Fruit fly (Drosophila melanogaster) whole organism, embryonic: Measurements from ENCODE around the gene meigo.

Experiments
- CG10267 ChIP-seq: fragments of 200-800 bp; sonication (Bioruptor generic); optimal IDR thresholded peaks from 2 replicates; lab custom pipeline; 2018; ENCODE audit warnings: missing biosample characterization, mild to moderate bottlenecking, missing genetic modification characterization, moderate library complexity
- CG12299 ChIP-seq: fragments of 200-800 bp; sonication (Bioruptor generic); optimal IDR thresholded peaks from 2 replicates; lab custom pipeline; 2018; ENCODE audit warnings: missing biosample characterization, mild to moderate bottlenecking, missing genetic modification characterization
- CG12942 ChIP-seq: fragments of 200-800 bp; sonication (Bioruptor generic); optimal IDR thresholded peaks from 3 replicates; lab custom pipeline; 2016; ENCODE audit warnings: missing biosample characterization, missing genetic modification characterization
- CG15514 ChIP-seq: fragments of 200-800 bp; sonication (Bioruptor generic); optimal IDR thresholded peaks from 3 replicates; lab custom pipeline; 2017; ENCODE audit warnings: missing biosample characterization, missing genetic modification characterization, mild to moderate bottlenecking, moderate library complexity, missing genetic modification reagents
- CG1602 ChIP-seq: fragments of 200-800 bp; sonication (Bioruptor generic); optimal IDR thresholded peaks from 3 replicates; lab custom pipeline; 2016; ENCODE audit warnings: missing biosample characterization, missing genetic modification characterization
- CG16779 ChIP-seq: fragments of 200-800 bp; sonication (Bioruptor generic); IDR thresholded peaks from 2 replicates; pipeline ENCODE4 v1.3.6; 2022; ENCODE audit warnings: missing biosample characterization, missing genetic modification characterization
- CG2202 ChIP-seq: fragments of 200-800 bp; sonication (Bioruptor generic); optimal IDR thresholded peaks from 2 replicates; lab custom pipeline; 2018; ENCODE audit warnings: missing biosample characterization, mild to moderate bottlenecking, missing genetic modification characterization
- CG30020 ChIP-seq: fragments of 200-800 bp; optimal IDR thresholded peaks from 2 replicates; lab custom pipeline; 2019; ENCODE audit warnings: missing biosample characterization, mild to moderate bottlenecking, missing genetic modification characterization, moderate library complexity
- CG31224 ChIP-seq: fragments of 200-800 bp; sonication (Bioruptor generic); IDR thresholded peaks from 2 replicates; pipeline ENCODE4 v1.3.6; 2022; ENCODE audit warnings: missing biosample characterization, missing genetic modification characterization
- CG31365 ChIP-seq: fragments of 200-800 bp; sonication (Bioruptor generic); optimal IDR thresholded peaks from 2 replicates; lab custom pipeline; 2018; ENCODE audit warnings: missing biosample characterization, mild to moderate bottlenecking, missing genetic modification characterization
- CG32767 ChIP-seq: fragments of 200-800 bp; sonication (Bioruptor generic); IDR thresholded peaks from 2 replicates; pipeline ENCODE4 v1.3.6; 2022; ENCODE audit warnings: missing biosample characterization, missing genetic modification characterization
- CG34376 ChIP-seq: fragments of 200-800 bp; sonication (Bioruptor generic); optimal IDR thresholded peaks from 2 replicates; lab custom pipeline; 2018; ENCODE audit warnings: missing biosample characterization, mild to moderate bottlenecking, missing genetic modification characterization
- CG4617 ChIP-seq: fragments of 200-800 bp; sonication (Bioruptor generic); optimal IDR thresholded peaks from 3 replicates; lab custom pipeline; 2016; ENCODE audit warnings: missing biosample characterization, missing genetic modification characterization, borderline replicate concordance
- CG4730 ChIP-seq: fragments of 200-800 bp; sonication (Bioruptor generic); IDR thresholded peaks from 2 replicates; pipeline ENCODE4 v1.3.6; 2022; ENCODE audit warnings: missing biosample characterization, missing genetic modification characterization
- CG6689 ChIP-seq: fragments of 200-800 bp; sonication (Bioruptor generic); IDR thresholded peaks from 2 replicates; pipeline ENCODE4 v1.3.6; 2022; ENCODE audit warnings: missing biosample characterization, missing genetic modification characterization
- CG9215 ChIP-seq: fragments of 200-800 bp; sonication (Bioruptor generic); IDR thresholded peaks from 2 replicates; pipeline ENCODE4 v1.3.6; 2022; ENCODE audit warnings: missing biosample characterization, missing genetic modification characterization
- CG9437 ChIP-seq: fragments of 200-800 bp; sonication (Bioruptor generic); optimal IDR thresholded peaks from 2 replicates; lab custom pipeline; 2018; ENCODE audit warnings: missing biosample characterization, mild to moderate bottlenecking, missing genetic modification characterization
- CG9817 ChIP-seq: fragments of 200-800 bp; sonication (Bioruptor generic); optimal IDR thresholded peaks from 2 replicates; lab custom pipeline; 2018; ENCODE audit warnings: missing biosample characterization, mild to moderate bottlenecking, missing genetic modification characterization, moderate library complexity
- CG9876 ChIP-seq: fragments of 200-800 bp; sonication (Bioruptor generic); optimal IDR thresholded peaks from 2 replicates; lab custom pipeline; 2016; ENCODE audit warnings: missing biosample characterization, missing genetic modification characterization
- Dll ChIP-seq: fragments of 200-800 bp; sonication (Bioruptor generic); IDR thresholded peaks from 4 replicates; pipeline ENCODE4 v1.3.6; 2022; ENCODE audit warnings: missing biosample characterization, missing genetic modification characterization; ENCODE audit not compliant: partially characterized antibody
- Dp ChIP-seq: fragments of 200-800 bp; sonication (Bioruptor generic); optimal IDR thresholded peaks from 2 replicates; lab custom pipeline; 2018; ENCODE audit warnings: missing biosample characterization, mild to moderate bottlenecking, missing genetic modification characterization, moderate library complexity
- Fer1 ChIP-seq: fragments of 200-800 bp; sonication (Bioruptor generic); optimal IDR thresholded peaks from 2 replicates; lab custom pipeline; 2017; ENCODE audit warnings: missing biosample characterization, mild to moderate bottlenecking, missing genetic modification characterization
- Fer2 ChIP-seq: fragments of 200-800 bp; sonication (Bioruptor generic); optimal IDR thresholded peaks from 2 replicates; lab custom pipeline; 2018; ENCODE audit warnings: missing biosample characterization, mild to moderate bottlenecking, missing genetic modification characterization, moderate library complexity
- Gug ChIP-seq: fragments of 200-800 bp; sonication (Bioruptor generic); IDR thresholded peaks from 4 replicates; pipeline ENCODE4 v1.3.6; 2022; ENCODE audit warnings: missing biosample characterization, missing genetic modification characterization
- H15 ChIP-seq: fragments of 200-800 bp; sonication (Bioruptor generic); IDR thresholded peaks from 3 replicates; pipeline ENCODE4 v1.3.6; 2022; ENCODE audit warnings: missing biosample characterization, missing genetic modification characterization
- HmgD ChIP-seq: fragments of 200-800 bp; sonication (Bioruptor generic); optimal IDR thresholded peaks from 3 replicates; lab custom pipeline; 2016; ENCODE audit warnings: missing biosample characterization, missing genetic modification characterization
- Hr51 ChIP-seq, 2 experiments: fragments of 200-800 bp; sonication (Bioruptor generic); optimal IDR thresholded peaks; 2 replicates in 1 of 2; 3 replicates in 1 of 2; lab custom pipeline; 2016 to 2018; ENCODE audit warnings: missing biosample characterization in 2 of 2, missing genetic modification characterization in 2 of 2, mild to moderate bottlenecking in 1 of 2, moderate library complexity in 1 of 2
- Jarid2 ChIP-seq: fragments of 200-800 bp; sonication (Bioruptor generic); optimal IDR thresholded peaks from 3 replicates; lab custom pipeline; 2017; ENCODE audit warnings: mild to moderate bottlenecking, missing biosample characterization, missing genetic modification reagents, missing genetic modification characterization
- Lhr ChIP-seq: fragments of 200-800 bp; sonication (Bioruptor generic); optimal IDR thresholded peaks from 3 replicates; lab custom pipeline; 2017; ENCODE audit warnings: mild to moderate bottlenecking, missing biosample characterization, missing genetic modification reagents, missing genetic modification characterization
- MBD-R2 ChIP-seq: fragments of 200-800 bp; sonication (Bioruptor generic); IDR thresholded peaks from 2 replicates; pipeline ENCODE4 v1.3.6; 2022; ENCODE audit warnings: missing biosample characterization, missing genetic modification characterization
- Myb ChIP-seq: fragments of 200-800 bp; sonication (Bioruptor generic); optimal IDR thresholded peaks from 2 replicates; lab custom pipeline; 2016; ENCODE audit warnings: missing biosample characterization, missing genetic modification characterization
- Sry-β ChIP-seq: fragments of 200-800 bp; sonication (Bioruptor generic); optimal IDR thresholded peaks from 2 replicates; lab custom pipeline; 2018; ENCODE audit warnings: missing biosample characterization, mild to moderate bottlenecking, missing genetic modification characterization, moderate library complexity
- Trl ChIP-seq, 3 experiments: fragments of >200 bp in 2 of 3; fragments of 200-800 bp in 1 of 3; sonication (Bioruptor generic) in 1 of 3; optimal IDR thresholded peaks; 2 replicates in 1 of 3; 3 replicates in 2 of 3; lab custom pipeline; 2016 to 2017; ENCODE audit warnings: missing biosample characterization in 1 of 3, missing genetic modification characterization in 1 of 3
- amos ChIP-seq: fragments of 200-800 bp; sonication (Bioruptor generic); IDR thresholded peaks from 2 replicates; pipeline ENCODE4 v1.3.6; 2022; ENCODE audit warnings: missing biosample characterization, missing genetic modification characterization; ENCODE audit not compliant: partially characterized antibody
- ap ChIP-seq: fragments of 200-800 bp; sonication (Bioruptor generic); IDR thresholded peaks from 2 replicates; pipeline ENCODE4 v1.3.6; 2022; ENCODE audit warnings: missing biosample characterization, missing genetic modification characterization
- ase ChIP-seq: fragments of 200-800 bp; sonication (Bioruptor generic); IDR thresholded peaks from 3 replicates; pipeline ENCODE4 v1.3.6; 2022; ENCODE audit warnings: missing biosample characterization, missing genetic modification characterization
- bcd ChIP-seq: fragments of 200-800 bp; sonication (Bioruptor generic); optimal IDR thresholded peaks from 2 replicates; lab custom pipeline; 2017; ENCODE audit warnings: missing biosample characterization, mild to moderate bottlenecking, missing genetic modification characterization
- fu2 ChIP-seq: fragments of 200-800 bp; sonication (Bioruptor generic); optimal IDR thresholded peaks from 2 replicates; lab custom pipeline; 2016; ENCODE audit warnings: missing biosample characterization, missing genetic modification characterization
- gem ChIP-seq: fragments of 200-800 bp; sonication (Bioruptor generic); optimal IDR thresholded peaks from 2 replicates; lab custom pipeline; 2019; ENCODE audit warnings: missing biosample characterization, mild to moderate bottlenecking, missing genetic modification characterization, moderate library complexity
- hb ChIP-seq: fragments of 200-800 bp; sonication (Bioruptor generic); IDR thresholded peaks from 3 replicates; pipeline ENCODE4 v1.3.6; 2022; ENCODE audit warnings: missing biosample characterization, missing genetic modification characterization; ENCODE audit not compliant: partially characterized antibody
- jumu ChIP-seq: fragments of 200-800 bp; sonication (Bioruptor generic); optimal IDR thresholded peaks from 3 replicates; lab custom pipeline; 2016; ENCODE audit warnings: missing biosample characterization, missing genetic modification characterization
- mam ChIP-seq: fragments of 200-800 bp; sonication (Bioruptor generic); optimal IDR thresholded peaks from 3 replicates; lab custom pipeline; 2016; ENCODE audit warnings: missing biosample characterization, missing genetic modification characterization
- odd ChIP-seq: fragments of 200-800 bp; sonication (Bioruptor generic); optimal IDR thresholded peaks from 2 replicates; lab custom pipeline; 2017; ENCODE audit warnings: missing biosample characterization, mild to moderate bottlenecking, missing genetic modification characterization
- phol ChIP-seq: fragments of 200-800 bp; sonication (Bioruptor generic); optimal IDR thresholded peaks from 3 replicates; lab custom pipeline; 2018; ENCODE audit warnings: missing biosample characterization, mild to moderate bottlenecking, missing genetic modification characterization, moderate library complexity
- sens ChIP-seq: fragments of 200-800 bp; sonication (Bioruptor generic); peaks from one replicate; lab custom pipeline; 2016; ENCODE audit warnings: missing biosample characterization, missing genetic modification characterization
- tap ChIP-seq: fragments of 200-800 bp; optimal IDR thresholded peaks from 3 replicates; lab custom pipeline; 2019; ENCODE audit warnings: missing biosample characterization, mild to moderate bottlenecking, missing genetic modification characterization, moderate library complexity
- tx ChIP-seq: fragments of 200-800 bp; sonication (Bioruptor generic); optimal IDR thresholded peaks from 2 replicates; lab custom pipeline; 2016; ENCODE audit warnings: missing biosample characterization, missing genetic modification characterization
- yki ChIP-seq: fragments of >200 bp; optimal IDR thresholded peaks from 3 replicates; lab custom pipeline; 2018
- zen2 ChIP-seq: fragments of 200-800 bp; sonication (Bioruptor generic); IDR thresholded peaks from 3 replicates; pipeline ENCODE4 v1.3.6; 2022; ENCODE audit warnings: missing biosample characterization, missing genetic modification characterization; ENCODE audit not compliant: partially characterized antibody

meigo gene

dm6 chr3R:21101453-21102214 is 36.4 kb upstream of the meigo start, which contains the start of the genes CG7044 and Tbc1d22:
CG7044 (minus strand) TSS chr3R:21101718.
Tbc1d22 (plus strand) TSS chr3R:21102199.
- peak; percentile 41 for TF ChIP-seq CG30020 (tag; lab: Kevin White, UChicago)
- peak; percentile 51 for TF ChIP-seq CG9437 (GFP tag; lab: Kevin White, UChicago)
- no peak for TF ChIP-seq CG2202 (tag; lab: Kevin White, UChicago)
- peak; percentile 50; the same call in 1 of the 4 replicates for TF ChIP-seq Dll (GFP tag; lab: Robert Waterston, UW)
- peak; percentile 54 for TF ChIP-seq amos (GFP tag; lab: Robert Waterston, UW)
- peak; percentile 56 for TF ChIP-seq CG12942
- TF ChIP-seq CG9876 (GFP tag; lab: Kevin White, UChicago): no peak
- no peak for TF ChIP-seq CG15514
- no peak for TF ChIP-seq Fer1 (GFP tag; lab: Kevin White, UChicago)
- no peak for TF ChIP-seq tap (tag; lab: Kevin White, UChicago)
- TF ChIP-seq CG9215 (GFP tag; lab: Robert Waterston, UW): peak; percentile 50; the same call in 1 of the 2 replicates
- TF ChIP-seq tx (GFP tag; lab: Kevin White, UChicago): peak; percentile 3
- peak in 1 of 2 experiments; percentile 16 for TF ChIP-seq Hr51 (GFP tag; optimal IDR thresholded peaks at IDR 0.05; lab: Kevin White, UChicago)
- peak; percentile 84 for TF ChIP-seq sens
- TF ChIP-seq hb (GFP tag; lab: Robert Waterston, UW): no peak
- TF ChIP-seq Lhr (GFP tag; lab: Kevin White, UChicago): peak; percentile 61
- peak; percentile 36 for TF ChIP-seq jumu (GFP tag; lab: Kevin White, UChicago)
- TF ChIP-seq CG1602 (GFP tag; lab: Kevin White, UChicago): peak; percentile 58
- TF ChIP-seq gem (tag; lab: Kevin White, UChicago): peak; percentile 66
- no peak for TF ChIP-seq ap (GFP tag; lab: Robert Waterston, UW)
- TF ChIP-seq CG10267 (tag; lab: Kevin White, UChicago): peak; percentile 22
- no peak for TF ChIP-seq CG12299 (tag; lab: Kevin White, UChicago)
- no peak for TF ChIP-seq Fer2 (tag; lab: Kevin White, UChicago)
- TF ChIP-seq odd: no peak
- peak; percentile 19 for TF ChIP-seq CG4617 (GFP tag; lab: Kevin White, UChicago)
- TF ChIP-seq HmgD: no peak
- peak; percentile 16 for TF ChIP-seq Dp (GFP tag; lab: Kevin White, UChicago)
- no peak for TF ChIP-seq Trl (optimal IDR thresholded peaks at IDR 0.05; lab: Kevin White, UChicago)
- TF ChIP-seq Trl (GFP tag; optimal IDR thresholded peaks at IDR 0.05; lab: Kevin White, UChicago): no peak
- TF ChIP-seq CG31365 (tag; lab: Kevin White, UChicago): no peak
- TF ChIP-seq Jarid2: no peak
- TF ChIP-seq Myb (GFP tag; lab: Kevin White, UChicago): peak; percentile 28
- TF ChIP-seq fu2 (GFP tag; lab: Kevin White, UChicago): no peak
- no peak for TF ChIP-seq CG32767 (GFP tag; lab: Robert Waterston, UW)
- peak; percentile 48 for TF ChIP-seq mam (GFP tag; lab: Kevin White, UChicago)
- TF ChIP-seq H15 (GFP tag; lab: Robert Waterston, UW): no peak
- TF ChIP-seq CG31224 (GFP tag; lab: Robert Waterston, UW): no peak
- no peak for TF ChIP-seq CG4730
- TF ChIP-seq ase (GFP tag; lab: Robert Waterston, UW): no peak
- TF ChIP-seq Gug (GFP tag; lab: Robert Waterston, UW): peak; percentile 61
- TF ChIP-seq bcd (GFP tag; lab: Kevin White, UChicago): peak; percentile 51
- TF ChIP-seq yki: no peak
- TF ChIP-seq Sry-β (GFP tag; lab: Kevin White, UChicago): peak; percentile 78
- TF ChIP-seq phol (tag; lab: Kevin White, UChicago): peak; percentile 57
- TF ChIP-seq CG34376 (GFP tag; lab: Kevin White, UChicago): no peak
- TF ChIP-seq CG6689 (GFP tag; lab: Robert Waterston, UW): peak; percentile 50; the same call in 1 of the 2 replicates
- peak; percentile 54 for TF ChIP-seq CG9817 (tag; lab: Kevin White, UChicago)
- peak; percentile 63 for TF ChIP-seq MBD-R2 (GFP tag; lab: Robert Waterston, UW)
- TF ChIP-seq CG16779 (GFP tag; lab: Robert Waterston, UW): no peak
- TF ChIP-seq zen2 (GFP tag; lab: Robert Waterston, UW): no peak; the same call in 2 of the 3 replicates
